Worm (Caenorhabditis elegans) whole organism, L2 larva: ENCODE measurements around the gene Y54G11A.19.
A peak's percentile ranks its signal among the peaks of the same experiment; 100 is the strongest.

ENCODE experiments used
- C34F6.9 ChIP-seq: fragments of 150-350 bp; optimal IDR thresholded peaks from 2 replicates; lab custom pipeline; 2014; ENCODE audit warnings: missing biosample characterization, missing genetic modification characterization
- F13H6.1 ChIP-seq: sonication (generic microtip); optimal IDR thresholded peaks from 2 replicates; lab custom pipeline; 2016; ENCODE audit warnings: missing genetic modification characterization, missing compliant biosample characterization
- R02D3.7 ChIP-seq: fragments of 150-350 bp; optimal IDR thresholded peaks from 2 replicates; lab custom pipeline; 2014; ENCODE audit warnings: missing biosample characterization, missing genetic modification characterization
- Y55F3AM.14 ChIP-seq: fragments of 200-800 bp; sonication (Bioruptor generic); optimal IDR thresholded peaks from 2 replicates; lab custom pipeline; 2018; ENCODE audit warnings: mild to moderate bottlenecking, missing genetic modification characterization, missing compliant biosample characterization
- alr-1 ChIP-seq: fragments of 150-350 bp; optimal IDR thresholded peaks from 2 replicates; lab custom pipeline; 2014; ENCODE audit warnings: missing biosample characterization, missing genetic modification characterization
- ama-1 ChIP-seq: fragments of 150-350 bp; optimal IDR thresholded peaks from 2 replicates; lab custom pipeline; 2018; ENCODE audit warnings: inconsistent platforms
- blmp-1 ChIP-seq: sonication (generic microtip); optimal IDR thresholded peaks from 2 replicates; lab custom pipeline; 2017; ENCODE audit warnings: missing genetic modification characterization, mild to moderate bottlenecking, missing compliant biosample characterization, antibody characterized with exemption, moderate library complexity; ENCODE audit not compliant: insufficient read depth
- ceh-82 ChIP-seq: fragments of 150-350 bp; optimal IDR thresholded peaks from 2 replicates; lab custom pipeline; 2014; ENCODE audit warnings: missing biosample characterization, missing genetic modification characterization
- crh-2 ChIP-seq: sonication (generic microtip); optimal IDR thresholded peaks from 2 replicates; lab custom pipeline; 2017; ENCODE audit warnings: missing biosample characterization, missing genetic modification characterization
- egl-27 ChIP-seq: sonication (generic microtip); optimal IDR thresholded peaks from 3 replicates; lab custom pipeline; 2017; ENCODE audit warnings: missing biosample characterization, missing genetic modification reagents, missing genetic modification characterization
- elt-1 ChIP-seq: fragments of 150-350 bp; optimal IDR thresholded peaks from 2 replicates; lab custom pipeline; 2014; ENCODE audit warnings: missing biosample characterization, missing genetic modification characterization
- elt-3 ChIP-seq: sonication (generic microtip); optimal IDR thresholded peaks from 2 replicates; lab custom pipeline; 2017; ENCODE audit warnings: missing biosample characterization, missing genetic modification characterization
- fos-1 ChIP-seq: fragments of 150-350 bp; optimal IDR thresholded peaks from 2 replicates; lab custom pipeline; 2014; ENCODE audit warnings: missing biosample characterization, missing genetic modification characterization
- gmeb-1 ChIP-seq: fragments of 150-350 bp; optimal IDR thresholded peaks from 2 replicates; lab custom pipeline; 2014; ENCODE audit warnings: missing biosample characterization, missing genetic modification characterization
- lin-13 ChIP-seq: fragments of 150-350 bp; optimal IDR thresholded peaks from 2 replicates; lab custom pipeline; 2014; ENCODE audit warnings: missing biosample characterization, missing genetic modification reagents, missing genetic modification characterization
- lin-39 ChIP-seq: fragments of 150-350 bp; optimal IDR thresholded peaks from 2 replicates; lab custom pipeline; 2014; ENCODE audit warnings: missing biosample characterization, missing genetic modification reagents, missing genetic modification characterization
- lsy-2 ChIP-seq, 2 experiments: fragments of 150-350 bp in 1 of 2; sonication (generic microtip) in 1 of 2; optimal IDR thresholded peaks; 2 replicates each; lab custom pipeline; 2014 to 2017; ENCODE audit warnings: missing biosample characterization in 2 of 2, missing genetic modification characterization in 2 of 2
- mab-5 ChIP-seq: fragments of 150-350 bp; optimal IDR thresholded peaks from 2 replicates; lab custom pipeline; 2014; ENCODE audit warnings: missing biosample characterization, missing genetic modification characterization
- mbf-1 ChIP-seq: sonication (generic microtip); optimal IDR thresholded peaks from 2 replicates; lab custom pipeline; 2017; ENCODE audit warnings: missing biosample characterization, missing genetic modification characterization
- mdl-1 ChIP-seq, 2 experiments: fragments of 150-350 bp in 1 of 2; sonication (generic microtip) in 1 of 2; optimal IDR thresholded peaks; 2 replicates each; lab custom pipeline; 2017; ENCODE audit warnings: missing biosample characterization in 2 of 2, missing genetic modification characterization in 2 of 2
- nhr-10 ChIP-seq: sonication (generic microtip); optimal IDR thresholded peaks from 2 replicates; lab custom pipeline; 2017; ENCODE audit warnings: missing biosample characterization, missing genetic modification characterization
- nhr-12 ChIP-seq: fragments of 150-350 bp; optimal IDR thresholded peaks from 2 replicates; lab custom pipeline; 2014; ENCODE audit warnings: missing biosample characterization, missing genetic modification characterization
- nhr-129 ChIP-seq: fragments of 150-350 bp; optimal IDR thresholded peaks from 2 replicates; lab custom pipeline; 2014; ENCODE audit warnings: missing biosample characterization, missing genetic modification characterization
- nhr-21 ChIP-seq: fragments of 150-350 bp; optimal IDR thresholded peaks from 2 replicates; lab custom pipeline; 2014; ENCODE audit warnings: missing biosample characterization, missing genetic modification characterization
- nhr-237 ChIP-seq: fragments of 150-350 bp; optimal IDR thresholded peaks from 2 replicates; lab custom pipeline; 2014; ENCODE audit warnings: missing biosample characterization, missing genetic modification characterization
- nhr-25 ChIP-seq: fragments of 150-350 bp; sonication (generic microtip); optimal IDR thresholded peaks from 3 replicates; lab custom pipeline; 2014; ENCODE audit warnings: missing biosample characterization, missing genetic modification characterization
- nhr-6 ChIP-seq: fragments of 150-350 bp; optimal IDR thresholded peaks from 2 replicates; lab custom pipeline; 2014; ENCODE audit warnings: missing biosample characterization, missing genetic modification characterization
- peb-1 ChIP-seq: fragments of 150-350 bp; optimal IDR thresholded peaks from 2 replicates; lab custom pipeline; 2014; ENCODE audit warnings: missing biosample characterization, missing genetic modification characterization
- sem-4 ChIP-seq: fragments of 150-350 bp; optimal IDR thresholded peaks from 2 replicates; lab custom pipeline; 2014; ENCODE audit warnings: missing biosample characterization, missing genetic modification reagents, missing genetic modification characterization
- skn-1 ChIP-seq: sonication (generic microtip); optimal IDR thresholded peaks from 2 replicates; lab custom pipeline; 2017; ENCODE audit warnings: missing biosample characterization, missing genetic modification characterization
- sma-3 ChIP-seq: sonication (generic microtip); optimal IDR thresholded peaks from 2 replicates; lab custom pipeline; 2016; ENCODE audit warnings: missing genetic modification reagents, missing genetic modification characterization, missing compliant biosample characterization
- sma-9 ChIP-seq, 2 experiments: fragments of 150-350 bp in 1 of 2; sonication (generic microtip) in 1 of 2; optimal IDR thresholded peaks; 2 replicates each; lab custom pipeline; 2014 to 2016; ENCODE audit warnings: missing genetic modification characterization in 2 of 2, mild to moderate bottlenecking in 1 of 2, missing biosample characterization in 1 of 2, missing compliant biosample characterization in 1 of 2, missing genetic modification reagents in 1 of 2, moderate library complexity in 1 of 2
- snpc-4 ChIP-seq: fragments of 150-350 bp; optimal IDR thresholded peaks from 2 replicates; lab custom pipeline; 2014; ENCODE audit warnings: missing biosample characterization, missing genetic modification characterization
- unc-55 ChIP-seq: fragments of 150-350 bp; sonication (generic microtip); optimal IDR thresholded peaks from 3 replicates; lab custom pipeline; 2014; ENCODE audit warnings: missing biosample characterization, missing genetic modification reagents, missing genetic modification characterization
- zag-1 ChIP-seq: fragments of 150-350 bp; optimal IDR thresholded peaks from 2 replicates; lab custom pipeline; 2014; ENCODE audit warnings: missing biosample characterization, missing genetic modification characterization
- ztf-11 ChIP-seq: sonication (generic microtip); optimal IDR thresholded peaks from 2 replicates; lab custom pipeline; 2017; ENCODE audit warnings: missing biosample characterization, missing genetic modification characterization
- ztf-4 ChIP-seq: fragments of 150-350 bp; optimal IDR thresholded peaks from 2 replicates; lab custom pipeline; 2014; ENCODE audit warnings: missing biosample characterization, missing genetic modification characterization

Y54G11A.19 gene

DNA sequence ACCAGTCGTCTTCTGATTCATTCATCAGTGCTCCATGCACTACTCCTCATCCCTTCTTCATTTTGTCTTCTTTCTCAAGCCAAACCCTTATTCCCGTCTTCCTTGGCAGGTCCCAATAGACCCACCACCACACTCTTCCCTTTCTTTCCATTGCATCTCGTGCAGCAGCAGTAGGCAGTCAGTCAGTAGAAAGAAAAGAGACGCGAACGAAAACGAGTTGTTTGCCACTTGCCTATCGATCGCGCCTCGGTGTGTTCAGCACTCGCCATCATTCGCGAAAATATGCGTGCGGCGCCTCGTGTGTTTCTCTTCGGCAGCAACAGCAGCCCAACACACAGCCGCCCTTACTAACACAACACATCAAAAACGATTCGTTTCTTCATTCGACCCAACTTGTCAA lies 7.2 kb downstream of the Y54G11A.19 start:
- peak; percentile 43 for TF ChIP-seq C34F6.9 (tag; lab: Kevin White, UChicago)
- TF ChIP-seq egl-27 (tag; lab: Kevin White, UChicago): peak; percentile 14
- peak; percentile 57 for TF ChIP-seq crh-2 (tag; lab: Kevin White, UChicago)
- TF ChIP-seq nhr-129 (tag; lab: Kevin White, UChicago): peak; percentile 79
- TF ChIP-seq sma-3: peak; percentile 19
- peak; percentile 14 for TF ChIP-seq lin-13 (GFP tag; lab: Kevin White, UChicago)
- no peak for TF ChIP-seq mbf-1
- peak; percentile 39 for TF ChIP-seq ztf-4
- peak; percentile 53 to 60 for TF ChIP-seq mdl-1 (tag; optimal IDR thresholded peaks at IDR 0.05; lab: Kevin White, UChicago)
- peak in 1 of 2 experiments; percentile 8 for TF ChIP-seq lsy-2 (tag; optimal IDR thresholded peaks at IDR 0.05; lab: Kevin White, UChicago)
- TF ChIP-seq fos-1: peak; percentile 48
- TF ChIP-seq gmeb-1 (tag; lab: Kevin White, UChicago): peak; percentile 20
- TF ChIP-seq skn-1 (tag; lab: Kevin White, UChicago): no peak
- peak; percentile 56 for TF ChIP-seq sma-9 (GFP tag; optimal IDR thresholded peaks at IDR 0.05; lab: Kevin White, UChicago)
- no peak for TF ChIP-seq sma-9 (tag; optimal IDR thresholded peaks at IDR 0.05; lab: Kevin White, UChicago)
- peak; percentile 31 for TF ChIP-seq mab-5 (tag; lab: Kevin White, UChicago)
- TF ChIP-seq F13H6.1 (tag; lab: Kevin White, UChicago): peak; percentile 51
- peak; percentile 37 for TF ChIP-seq nhr-25 (tag; lab: Kevin White, UChicago)
- TF ChIP-seq nhr-12 (tag; lab: Kevin White, UChicago): no peak
- peak; percentile 25 for TF ChIP-seq unc-55 (GFP tag; lab: Kevin White, UChicago)
- no peak for TF ChIP-seq snpc-4

DNA sequence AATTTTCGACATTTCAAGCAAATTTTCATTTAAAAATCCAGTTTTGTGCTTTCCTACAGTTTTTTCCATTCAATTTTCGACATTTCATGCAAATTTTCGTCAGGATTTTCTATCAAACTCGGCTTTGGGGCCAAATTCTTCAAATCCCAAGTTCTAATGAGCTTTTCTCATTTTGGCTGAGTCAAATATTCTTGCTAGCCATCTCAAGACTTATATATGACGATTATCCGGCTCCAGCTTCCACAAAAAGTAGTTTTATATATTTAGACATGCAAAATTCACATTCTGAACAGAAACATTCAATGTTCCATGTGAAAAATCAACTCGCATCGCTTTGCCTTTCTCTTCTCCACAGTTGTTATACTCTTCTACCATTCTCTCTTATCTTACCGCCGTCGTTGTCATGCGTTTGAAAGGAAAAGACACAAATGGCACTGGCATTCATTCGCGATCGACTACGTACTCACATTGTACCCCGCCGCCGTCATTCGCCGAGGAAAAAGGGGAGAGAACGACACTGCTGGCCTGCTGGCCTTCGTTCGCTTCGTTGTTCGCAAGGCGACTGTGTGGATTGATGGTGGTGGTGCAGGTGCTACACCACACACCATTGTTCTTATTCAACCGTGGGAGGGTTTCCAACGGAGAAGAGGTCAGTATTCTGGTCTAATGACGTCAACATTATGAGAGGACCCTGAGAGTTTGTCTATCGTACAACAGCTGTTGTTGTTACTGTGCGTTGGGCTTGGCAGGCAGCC lies 8.8 kb downstream of the Y54G11A.19 start:
- TF ChIP-seq alr-1 (tag; lab: Kevin White, UChicago) (no peak), ama-1 (lab: Kevin White, UChicago) (no peak), F13H6.1 (tag; lab: Kevin White, UChicago) (peak; percentile 12), C34F6.9 (tag; lab: Kevin White, UChicago) (no peak), lsy-2 (tag; optimal IDR thresholded peaks at IDR 0.05; lab: Kevin White, UChicago) (no peak), sma-3 (peak; percentile 60), mbf-1 (no peak), mdl-1 (tag; optimal IDR thresholded peaks at IDR 0.05; lab: Kevin White, UChicago) (no peak), nhr-25 (tag; lab: Kevin White, UChicago) (peak; percentile 86), nhr-21 (tag; lab: Kevin White, UChicago) (no peak), elt-3 (tag; lab: Kevin White, UChicago) (no peak), zag-1 (no peak), nhr-6 (no peak), nhr-129 (tag; lab: Kevin White, UChicago) (peak; percentile 51), nhr-237 (tag; lab: Kevin White, UChicago) (no peak), fos-1 (peak; percentile 66), blmp-1 (tag; lab: Kevin White, UChicago) (peak; percentile 35), skn-1 (tag; lab: Kevin White, UChicago) (no peak), crh-2 (tag; lab: Kevin White, UChicago) (peak; percentile 9), lin-39 (tag; lab: Kevin White, UChicago) (no peak), R02D3.7 (tag; lab: Kevin White, UChicago) (no peak), peb-1 (tag; lab: Kevin White, UChicago) (no peak), gmeb-1 (tag; lab: Kevin White, UChicago) (peak; percentile 36), sem-4 (tag; lab: Kevin White, UChicago) (no peak)

DNA sequence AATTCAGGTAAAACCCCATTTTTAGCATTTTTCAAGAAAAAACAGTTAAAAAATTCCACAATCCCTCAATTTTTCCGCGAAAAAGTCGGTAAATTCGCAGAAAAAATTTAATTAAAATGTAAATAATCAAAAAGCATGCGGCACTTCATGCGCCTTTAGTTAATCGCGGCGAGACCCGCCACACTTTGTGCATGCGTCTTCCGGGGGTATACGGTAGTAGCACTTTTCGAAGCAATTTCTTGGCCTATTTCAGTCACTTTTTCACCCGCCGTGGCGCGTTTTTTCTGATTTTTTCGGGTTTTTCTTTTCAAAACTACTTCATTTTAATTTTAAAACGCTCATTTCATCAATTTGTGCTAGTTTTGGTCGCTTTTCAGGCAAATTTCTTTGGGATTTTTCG lies 9.5 kb downstream of the Y54G11A.19 start:
- TF ChIP-seq ztf-11 (tag; lab: Kevin White, UChicago) (no peak), skn-1 (tag; lab: Kevin White, UChicago) (no peak), ama-1 (lab: Kevin White, UChicago) (no peak), nhr-10 (tag; lab: Kevin White, UChicago) (no peak), mbf-1 (no peak), ceh-82 (no peak), elt-1 (no peak), Y55F3AM.14 (GFP tag; lab: Kevin White, UChicago) (no peak), lin-13 (GFP tag; lab: Kevin White, UChicago) (no peak)
- TF ChIP-seq, all 48 proteins: peak for 0
